Worm (Caenorhabditis elegans) whole organism, L4/young adult: ENCODE results near the gene F21D9.3.

Experiments used
- W03F9.2 ChIP-seq: fragments of 150-350 bp; optimal IDR thresholded peaks from 2 replicates; lab custom pipeline; 2014; ENCODE audit warnings: missing biosample characterization, missing genetic modification characterization
- dao-5 ChIP-seq: sonication (generic microtip); optimal IDR thresholded peaks from 2 replicates; lab custom pipeline; 2016; ENCODE audit warnings: missing genotype, missing genetic modification characterization, moderate library complexity, missing compliant biosample characterization
- him-1 ChIP-seq: sonication (generic microtip); optimal IDR thresholded peaks from 2 replicates; lab custom pipeline; 2016; ENCODE audit warnings: missing genotype, missing genetic modification reagents, missing genetic modification characterization, missing compliant biosample characterization

ce11 chrV:19303589-19304174 is 46.1 kb upstream of the F21D9.3 start, which contains the start of the genes fbxb-63 and fbxb-61:
- TF ChIP-seq W03F9.2 (no peak), him-1 (no peak), dao-5 (tag; lab: Kevin White, UChicago) (no peak)
